Fruit fly (Drosophila melanogaster): ENCODE results near the gene aay.

The aay gene

DNA sequence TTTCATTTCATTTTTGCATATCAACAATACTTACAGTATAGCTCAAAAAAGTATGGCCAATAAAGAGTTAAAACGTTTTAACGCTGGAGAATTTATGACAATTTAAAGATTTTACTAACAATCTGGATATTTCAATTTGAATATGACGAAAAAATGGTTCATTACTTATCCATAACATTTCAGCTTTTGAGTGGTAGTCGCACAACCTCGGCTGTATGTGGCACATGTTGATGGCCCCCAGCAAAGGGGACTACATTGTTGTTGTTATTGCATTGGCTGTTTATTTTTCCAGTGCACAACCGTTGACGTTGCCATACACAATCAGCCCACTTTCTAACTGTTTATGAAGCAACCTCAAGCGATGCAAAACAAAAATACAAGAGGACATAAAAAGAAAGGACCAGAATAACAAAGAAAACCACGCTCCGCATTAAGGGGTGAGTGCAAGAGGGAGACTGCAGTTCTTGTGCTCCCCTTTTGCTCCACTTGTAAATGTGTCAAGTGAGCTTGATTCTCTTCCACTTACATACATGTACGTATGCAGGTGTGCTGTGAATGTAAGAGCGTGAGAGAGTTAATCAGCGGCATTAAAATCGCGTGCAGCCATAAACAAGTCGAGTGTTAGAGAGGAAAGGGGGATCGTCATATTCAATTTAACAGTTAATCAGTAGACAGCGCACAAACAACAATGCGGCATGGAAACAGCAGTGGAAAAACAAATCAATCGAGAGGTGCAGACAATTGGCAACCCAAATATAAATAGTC, 2.8 kb upstream of the aay start:
- TF ChIP-seq noc (tag; optimal IDR thresholded peaks at IDR 0.05) = peak; percentile 26

DNA sequence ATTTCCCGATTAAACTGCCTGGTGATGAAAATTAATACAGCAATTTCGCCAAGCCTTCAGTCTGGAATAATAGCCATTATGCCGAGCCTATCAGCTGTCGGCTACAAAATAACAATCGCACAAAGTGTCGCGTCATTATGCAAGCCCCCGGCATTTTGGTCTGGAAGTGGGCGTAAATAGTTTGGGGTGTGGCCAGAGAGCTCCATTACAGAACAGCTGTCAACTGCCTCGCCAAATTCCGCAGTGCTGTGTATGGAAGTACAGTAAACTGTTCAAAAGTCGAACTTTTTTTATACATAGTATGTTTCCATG, 2.3 kb upstream of the aay start:
- no peak for TF ChIP-seq noc (tag; optimal IDR thresholded peaks at IDR 0.05)

DNA sequence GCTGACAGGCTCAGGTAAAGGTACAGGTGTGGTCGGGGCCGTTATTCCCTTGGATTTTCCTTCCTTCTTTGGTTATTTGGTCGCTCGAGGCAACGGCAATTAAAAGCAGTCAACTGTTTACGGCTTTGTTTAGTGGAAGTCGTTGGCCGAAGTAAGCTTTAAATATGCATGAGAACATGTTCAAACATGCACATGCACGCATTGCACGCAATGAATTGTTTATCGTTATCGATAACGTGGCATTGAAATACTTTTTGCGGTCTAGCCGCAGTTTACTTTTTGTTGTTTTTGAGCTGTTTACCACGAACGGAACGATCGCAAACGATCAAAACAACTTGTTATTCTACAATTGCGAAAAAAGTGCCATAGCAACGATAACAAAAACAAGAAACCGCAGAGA, 1.4 kb upstream of the aay start:
- TF ChIP-seq noc (tag; optimal IDR thresholded peaks at IDR 0.05) = no peak

DNA sequence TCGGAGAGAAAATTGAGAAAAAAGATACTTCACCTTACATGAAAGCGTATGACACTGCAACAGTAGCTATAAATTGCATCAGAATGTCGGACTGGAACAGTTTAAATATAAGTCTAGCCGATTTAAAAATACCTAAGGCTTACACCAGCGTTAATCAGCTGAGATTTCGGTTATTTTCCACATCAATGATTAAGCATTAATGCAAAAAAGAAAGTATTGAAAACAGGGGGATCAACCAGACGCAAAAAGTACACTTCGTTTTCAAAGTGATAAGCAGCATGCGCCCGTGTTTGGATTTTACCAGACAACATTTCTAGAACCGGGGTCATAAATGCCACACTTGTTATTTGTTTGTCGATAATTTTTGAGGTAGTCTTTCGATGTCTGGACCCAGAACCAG, 918 bp upstream of the aay start:
- peak; percentile 15 for TF ChIP-seq noc (tag; optimal IDR thresholded peaks at IDR 0.05)

DNA sequence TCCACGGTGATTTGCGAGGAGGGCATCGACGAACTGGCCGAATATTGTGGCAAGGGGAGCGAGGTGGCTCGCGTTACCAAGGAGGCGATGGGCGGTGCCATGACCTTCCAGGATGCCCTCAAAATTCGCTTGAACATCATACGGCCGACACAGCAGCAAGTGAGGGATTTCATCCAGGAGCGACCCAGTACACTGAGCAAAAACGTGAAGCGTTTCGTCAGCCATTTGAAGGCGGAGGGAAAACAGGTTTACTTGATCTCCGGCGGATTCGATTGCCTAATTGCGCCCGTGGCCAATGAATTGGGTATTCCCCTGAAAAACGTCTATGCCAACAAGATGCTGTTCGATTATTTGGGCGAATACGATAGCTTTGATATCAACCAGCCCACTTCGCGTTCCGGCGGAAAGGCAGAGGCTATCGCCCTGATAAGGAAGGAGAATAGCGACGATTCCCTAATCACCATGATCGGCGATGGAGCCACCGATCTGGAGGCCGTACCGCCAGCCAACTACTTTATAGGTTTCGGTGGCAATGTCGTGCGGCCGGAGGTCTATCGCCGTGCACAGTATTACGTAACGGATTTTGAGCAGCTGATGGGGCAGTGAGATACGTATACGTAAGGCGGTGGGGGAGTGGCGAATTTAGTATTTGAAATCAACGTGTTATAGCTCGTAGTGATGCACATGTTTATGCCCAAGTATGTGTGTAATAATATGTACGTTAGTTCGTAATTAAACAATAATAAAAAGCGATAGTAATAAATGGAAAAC, 889 bp downstream of the aay start:
- no peak for TF ChIP-seq noc (tag; optimal IDR thresholded peaks at IDR 0.05)

DNA sequence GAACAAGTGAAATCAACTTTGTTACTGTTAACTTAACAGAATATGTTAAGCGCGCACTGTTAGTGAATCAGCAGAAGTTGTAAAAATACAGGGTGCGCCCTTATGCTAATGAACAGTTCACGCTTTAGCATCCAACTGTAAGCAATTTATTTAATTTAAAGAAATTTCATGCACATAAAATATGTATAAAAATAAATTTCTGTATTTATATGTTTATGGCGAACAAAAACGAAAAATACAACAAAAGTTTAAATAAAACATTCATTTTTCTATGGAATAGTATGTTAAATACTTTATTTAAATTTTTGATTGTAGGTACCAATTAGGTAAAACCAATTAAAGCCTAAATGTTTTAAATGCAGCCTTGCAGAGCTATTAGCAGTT, 1.5 kb downstream of the aay start:
- TF ChIP-seq noc (tag; optimal IDR thresholded peaks at IDR 0.05) = no peak

DNA sequence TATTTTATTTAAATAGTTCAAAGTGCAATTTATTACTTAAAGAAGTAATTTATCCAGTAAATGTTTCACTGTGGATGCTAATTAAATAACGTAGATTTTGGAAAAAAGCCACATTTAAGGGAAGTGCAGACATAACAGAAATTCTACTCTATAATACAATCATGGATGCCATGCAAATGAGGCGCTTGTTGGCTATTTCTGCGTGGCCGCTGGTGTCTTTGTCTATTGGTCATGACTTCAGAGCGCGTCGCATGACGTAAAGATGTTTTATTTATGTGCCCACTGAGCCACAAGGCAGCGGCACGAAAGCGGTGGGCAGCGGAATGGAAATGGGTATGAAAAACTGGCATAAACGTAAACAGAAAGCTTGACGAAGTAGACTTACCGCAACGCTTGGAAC, 2.8 kb downstream of the aay start:
- no peak for TF ChIP-seq noc (tag; optimal IDR thresholded peaks at IDR 0.05)

DNA sequence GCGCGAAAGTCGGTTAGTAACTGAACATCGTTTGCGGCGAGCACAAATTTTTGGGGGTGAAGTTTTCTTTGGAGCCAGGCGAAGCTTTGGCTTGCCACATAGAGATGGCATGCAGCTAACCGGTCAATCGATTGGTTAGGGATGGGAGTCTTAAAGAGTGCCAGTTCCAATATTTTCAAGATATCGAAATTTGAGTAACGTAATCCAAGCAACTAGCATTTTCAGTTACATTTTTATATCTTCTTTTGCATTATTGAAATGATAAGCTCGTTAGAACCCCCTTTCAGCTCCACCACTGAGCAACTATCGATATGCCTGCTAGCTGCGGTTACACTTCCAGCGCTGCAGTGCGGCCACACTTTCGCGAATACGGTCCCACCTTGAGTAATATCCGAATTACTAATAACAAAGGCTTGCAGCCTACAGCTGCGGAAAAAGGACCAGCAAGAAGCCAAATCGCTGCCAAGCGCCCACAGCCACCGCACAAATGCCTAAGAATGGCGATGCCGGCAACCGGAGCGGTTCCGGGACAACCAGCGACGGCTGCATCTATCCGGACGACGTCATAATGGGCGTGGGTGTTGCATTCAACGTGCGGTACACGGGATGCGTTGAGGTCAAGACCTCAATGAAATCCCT, 3.7 kb downstream of the aay start, which contains the start of the genes Atat and Shc:
Atat (minus strand) TSS at position 103 of the 639 bp plus-strand sequence.
Shc (plus strand) TSS at position 355 of the 639 bp plus-strand sequence.
- TF ChIP-seq noc (tag; optimal IDR thresholded peaks at IDR 0.05) = peak; percentile 97

DNA sequence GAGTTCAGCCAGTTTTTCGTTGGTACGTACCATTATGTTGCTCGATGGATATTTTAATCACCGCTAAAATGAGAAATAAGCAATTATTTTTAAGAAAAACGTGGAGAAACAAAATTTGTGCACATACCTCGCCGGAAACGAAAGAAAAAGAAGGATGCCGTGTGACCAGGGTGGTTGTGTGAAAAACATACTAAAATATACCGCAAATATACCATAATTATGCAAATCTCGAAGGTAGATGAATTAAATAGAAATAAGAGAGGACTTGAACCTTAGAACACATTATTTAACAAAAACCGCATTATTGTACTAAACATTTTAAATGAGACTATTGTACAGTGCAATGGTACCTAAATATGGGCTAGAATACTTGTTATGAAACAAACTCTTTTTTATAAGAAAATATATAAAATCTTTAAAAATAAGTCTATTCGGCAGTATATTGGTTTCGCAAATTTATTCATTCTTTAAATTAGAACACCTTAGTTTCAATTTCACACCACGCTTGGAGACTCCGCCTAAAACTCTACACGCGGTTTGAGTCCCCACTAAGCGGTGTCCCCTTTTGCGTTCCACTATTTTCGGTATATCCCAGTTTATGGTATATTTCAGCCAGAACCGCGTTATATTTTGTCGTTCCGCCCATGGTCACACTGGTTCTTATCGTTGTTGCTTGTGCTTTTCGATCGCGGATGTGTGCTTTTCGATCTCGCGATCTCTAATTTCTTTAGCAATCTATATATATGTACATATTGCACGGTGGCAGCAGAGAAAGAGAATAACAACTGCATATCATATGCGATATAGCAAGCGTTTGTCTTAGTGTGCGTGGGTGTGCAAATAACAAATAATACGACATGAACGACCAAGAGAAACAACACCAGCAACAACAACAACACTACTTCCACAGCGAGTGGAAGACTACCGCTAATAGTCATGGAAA, 6.9 kb downstream of the aay start, which contains the start of the genes RpS17 and MTF-1:
RpS17 (minus strand) TSS at position 157 of the 943 bp plus-strand sequence.
MTF-1 (plus strand) TSS at position 648 of the 943 bp plus-strand sequence.
- TF ChIP-seq noc (tag; optimal IDR thresholded peaks at IDR 0.05) = peak; percentile 41

DNA sequence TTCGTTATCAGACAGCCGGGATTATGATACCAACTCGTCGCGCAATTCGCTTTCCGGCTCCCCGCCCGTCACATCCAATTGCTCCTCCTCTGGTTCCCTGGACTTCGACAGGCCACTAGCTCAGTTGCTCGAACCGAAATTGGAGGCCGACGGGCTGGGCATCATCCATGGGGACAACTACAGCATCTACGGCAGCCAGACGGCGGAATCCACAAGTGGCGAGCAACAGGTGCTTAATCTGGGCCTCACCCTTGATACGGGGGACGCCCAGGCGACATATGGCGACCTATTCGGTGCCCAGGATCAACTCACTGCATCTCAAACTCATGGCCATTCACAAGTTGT, 7.5 kb downstream of the aay start:
- TF ChIP-seq noc (tag; optimal IDR thresholded peaks at IDR 0.05) = no peak

DNA sequence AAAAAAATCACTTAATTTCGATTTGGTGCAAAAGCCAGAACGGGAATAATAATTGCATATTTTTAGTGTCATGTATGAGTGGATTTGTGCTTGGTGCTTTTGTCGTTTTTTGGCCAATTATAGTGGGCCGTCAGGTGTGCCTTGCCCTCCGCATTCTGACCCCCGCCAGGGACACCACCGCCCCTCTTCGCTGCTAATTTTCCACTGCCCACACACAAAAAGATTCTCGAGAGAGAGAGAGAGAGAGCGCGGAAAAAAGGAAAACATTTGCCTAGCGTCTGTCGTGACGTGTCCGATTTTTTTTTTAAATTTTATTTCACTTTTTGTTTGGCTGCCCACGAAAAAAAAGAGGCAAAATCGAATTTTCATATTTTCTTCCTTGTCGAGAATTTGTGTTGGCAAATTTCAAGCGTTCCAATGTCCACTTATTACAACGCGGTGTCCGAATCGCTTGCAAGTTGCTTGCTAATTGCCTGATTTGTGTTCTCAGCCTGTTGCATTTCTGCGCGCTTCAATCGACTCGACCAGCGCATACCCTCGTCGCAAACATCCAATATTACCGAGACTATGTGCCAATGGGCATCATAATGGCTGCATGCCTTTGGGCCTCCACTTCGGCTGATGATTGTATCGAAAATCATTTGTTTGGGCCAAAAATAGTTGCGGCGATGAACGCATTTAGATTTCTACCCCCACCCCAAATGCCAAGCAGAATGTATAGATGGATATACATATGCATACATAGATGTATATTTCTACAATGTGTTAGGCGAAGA, 9.0 kb downstream of the aay start:
- no peak for TF ChIP-seq noc (tag; optimal IDR thresholded peaks at IDR 0.05)

DNA sequence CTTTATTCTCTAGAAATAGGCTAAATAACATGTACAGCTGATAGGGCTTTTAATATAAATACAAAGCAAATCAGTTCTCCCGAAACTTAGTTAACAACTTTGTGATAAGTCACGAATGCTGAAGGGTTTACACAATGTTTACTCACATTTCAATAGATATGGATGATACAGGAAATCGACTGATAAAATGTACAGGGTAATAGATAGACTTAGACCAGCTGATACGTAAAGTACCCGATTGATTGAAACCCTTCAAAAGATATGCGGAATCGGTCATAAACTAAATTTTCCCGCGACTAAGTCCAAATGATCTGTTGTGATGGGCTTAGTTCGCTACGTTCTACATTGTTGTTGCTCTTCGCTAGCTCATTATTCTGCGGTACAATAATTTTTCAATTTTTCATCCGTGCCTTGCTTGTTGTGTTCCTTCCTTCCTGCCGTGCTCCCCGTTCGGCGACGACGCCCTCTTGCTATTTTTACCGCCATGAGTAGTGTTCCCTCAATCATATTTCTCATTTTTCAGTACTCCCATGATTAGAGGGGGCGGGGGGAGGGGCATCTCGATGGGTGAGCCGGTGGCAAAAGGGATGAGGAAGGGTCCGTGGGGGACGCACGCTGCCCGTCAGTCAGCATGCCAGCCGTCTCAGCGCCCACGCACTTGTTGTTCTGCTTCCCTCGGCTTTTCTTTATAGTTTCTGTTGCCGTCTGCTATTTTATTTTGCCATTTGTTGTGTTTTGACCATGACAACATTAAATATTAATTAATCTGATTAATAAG, 9.9 kb downstream of the aay start:
- no peak for TF ChIP-seq noc (tag; optimal IDR thresholded peaks at IDR 0.05)

DNA sequence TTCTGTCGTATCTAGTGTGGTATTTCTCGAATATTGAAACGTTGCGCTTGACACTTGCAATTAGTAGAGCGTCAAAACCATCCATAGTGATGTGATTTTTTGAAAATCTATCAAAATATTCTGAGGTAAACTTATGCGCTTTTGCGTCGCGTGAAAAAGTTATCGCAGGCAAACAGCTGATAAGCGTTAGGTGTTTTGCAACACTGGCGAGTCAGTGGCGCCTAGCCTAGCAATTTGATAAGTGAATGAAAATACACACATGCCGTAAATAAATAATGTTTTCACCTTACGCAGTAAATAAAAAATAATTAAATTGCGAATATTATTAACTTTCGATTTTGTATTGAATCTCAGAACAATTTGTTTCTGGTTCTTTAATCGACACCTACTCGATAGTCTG, 12.3 kb downstream of the aay start, which contains the start of gene CG42526:
CG42526 (minus strand) TSS at position 85 of the 400 bp plus-strand sequence.
- TF ChIP-seq noc (tag; optimal IDR thresholded peaks at IDR 0.05) = no peak

DNA sequence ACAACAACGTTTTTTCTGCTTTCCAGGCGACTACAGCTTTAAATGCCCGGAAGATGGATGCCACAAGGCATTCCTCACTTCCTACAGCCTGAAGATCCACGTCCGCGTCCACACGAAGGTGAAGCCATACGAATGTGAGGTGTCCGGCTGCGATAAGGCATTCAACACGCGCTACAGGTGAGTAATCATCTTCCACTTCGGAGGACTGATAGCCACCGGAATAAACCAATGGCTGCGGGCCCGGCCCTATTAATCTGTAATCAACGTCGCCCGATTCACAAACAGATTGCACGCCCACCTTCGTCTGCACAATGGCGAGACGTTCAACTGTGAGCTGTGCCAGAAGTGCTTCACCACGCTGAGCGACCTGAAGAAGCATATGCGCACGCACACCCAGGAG, 12.8 kb downstream of the aay start:
- no peak for TF ChIP-seq noc (tag; optimal IDR thresholded peaks at IDR 0.05)

All from whole organism, larva.